In genomic region chrIII:5769726-5770235, ce11 we compare ENCODE assay signal across 2 worm cellular contexts.
A peak's percentile ranks its signal among the peaks of the same experiment; 100 is the strongest.
TF ChIP-seq lines count a peak whose summit lies in the region.

Gene cutl-23 (plus strand): TSS chrIII:5770185.

TF ChIP-seq in whole organism, L1 larva, 84 proteins besides CTCF, POLR2A, EP300 and RAD21 (continued from another document):
- no peak for TF ChIP-seq C34B4.2 (tag; optimal IDR thresholded peaks at IDR 0.05; lab: Kevin White, UChicago)
- peak in 1 of 3 experiments; percentile 32 for TF ChIP-seq dpl-1 (GFP tag; optimal IDR thresholded peaks at IDR 0.05; lab: Kevin White, UChicago)
- TF ChIP-seq pqm-1 (tag; optimal IDR thresholded peaks at IDR 0.05; lab: Kevin White, UChicago) = no peak

TF ChIP-seq in whole organism, young adult, 124 proteins besides CTCF, POLR2A, EP300 and RAD21 (continued from another document):
- TF ChIP-seq cebp-1 (GFP tag; IDR thresholded peaks at IDR 0.05; lab: Robert Waterston, UW) (no peak), cebp-1 (tag; optimal IDR thresholded peaks at IDR 0.05; lab: Kevin White, UChicago) (no peak), rpc-1 (optimal IDR thresholded peaks at IDR 0.05; lab: Kevin White, UChicago) (peak; percentile 89), rpc-1 (tag; optimal IDR thresholded peaks at IDR 0.05; lab: Kevin White, UChicago) (peak; percentile 88), ceh-91 (GFP tag; IDR thresholded peaks at IDR 0.05; lab: Robert Waterston, UW) (no peak), ztf-18 (tag; optimal IDR thresholded peaks at IDR 0.05; lab: Kevin White, UChicago) (peak; percentile 77), lin-26 (GFP tag; IDR thresholded peaks at IDR 0.05; lab: Robert Waterston, UW) (peak; percentile 90), ztf-3 (GFP tag; optimal IDR thresholded peaks at IDR 0.05; lab: Kevin White, UChicago) (no peak), ZK185.1 (tag; optimal IDR thresholded peaks at IDR 0.05; lab: Kevin White, UChicago; ENCODE audit: poor library complexity, severe bottlenecking) (peak; percentile 64), ceh-27 (GFP tag; optimal IDR thresholded peaks at IDR 0.05; lab: Kevin White, UChicago) (peak; percentile 13), attf-3 (GFP tag; conservative IDR thresholded peaks at IDR 0.05; lab: Robert Waterston, UW) (0 out of 2 replicates have a peak, but pooled peaks have one; percentile 41), ceh-79 (tag; optimal IDR thresholded peaks at IDR 0.05; lab: Kevin White, UChicago) (no peak), athp-1 (tag; optimal IDR thresholded peaks at IDR 0.05; lab: Kevin White, UChicago) (peak; percentile 61), B0019.2 (GFP tag; conservative IDR thresholded peaks at IDR 0.05; lab: Robert Waterston, UW) (no peak), ekl-4 (GFP tag; IDR thresholded peaks at IDR 0.05; lab: Robert Waterston, UW) (peak; percentile 66; the same call in 1 of the 2 replicates), ama-1 (optimal IDR thresholded peaks at IDR 0.05; lab: Kevin White, UChicago) (no peak), ama-1 (GFP tag; optimal IDR thresholded peaks at IDR 0.05; lab: Kevin White, UChicago) (peak; percentile 61 to 74), efl-1 (GFP tag; optimal IDR thresholded peaks at IDR 0.05; lab: Kevin White, UChicago) (no peak), unc-130 (GFP tag; optimal IDR thresholded peaks at IDR 0.05; lab: Kevin White, UChicago) (peak; percentile 34), lin-40 (tag; optimal IDR thresholded peaks at IDR 0.05; lab: Kevin White, UChicago) (no peak), lin-54 (GFP tag; optimal IDR thresholded peaks at IDR 0.05; lab: Kevin White, UChicago) (peak; percentile 53), attf-5 (GFP tag; optimal IDR thresholded peaks at IDR 0.05; lab: Kevin White, UChicago) (peak; percentile 44), B0261.1 (tag; optimal IDR thresholded peaks at IDR 0.05; lab: Kevin White, UChicago) (peak; percentile 87), mcd-1 (GFP tag; IDR thresholded peaks at IDR 0.05; lab: Robert Waterston, UW) (0 out of 2 replicates have a peak, but pooled peaks have one; percentile 19), pha-4 (tag; optimal IDR thresholded peaks at IDR 0.05; lab: Kevin White, UChicago) (no peak), F39B2.1 (GFP tag; IDR thresholded peaks at IDR 0.05; lab: Robert Waterston, UW) (0 out of 2 replicates have a peak, but pooled peaks have one; percentile 39), nhr-179 (tag; optimal IDR thresholded peaks at IDR 0.05; lab: Kevin White, UChicago) (peak; percentile 20), F49E8.2 (tag; optimal IDR thresholded peaks at IDR 0.05; lab: Kevin White, UChicago; ENCODE audit: insufficient read depth) (no peak), ztf-28 (GFP tag; IDR thresholded peaks at IDR 0.05; lab: Robert Waterston, UW) (no peak), ceh-40 (GFP tag; IDR thresholded peaks at IDR 0.05; lab: Robert Waterston, UW) (no peak), nhr-27 (tag; optimal IDR thresholded peaks at IDR 0.05; lab: Kevin White, UChicago) (no peak), K11D2.4 (GFP tag; IDR thresholded peaks at IDR 0.05; lab: Robert Waterston, UW) (no peak), somi-1 (GFP tag; optimal IDR thresholded peaks at IDR 0.05; lab: Kevin White, UChicago) (no peak), egl-44 (GFP tag; IDR thresholded peaks at IDR 0.05; lab: Robert Waterston, UW) (no peak), lir-1 (GFP tag; conservative IDR thresholded peaks at IDR 0.05; lab: Robert Waterston, UW) (no peak), ztf-25 (GFP tag; IDR thresholded peaks at IDR 0.05; lab: Robert Waterston, UW) (peak; percentile 70; the same call in 1 of the 2 replicates), lsl-1 (GFP tag; optimal IDR thresholded peaks at IDR 0.05; lab: Kevin White, UChicago) (peak; percentile 15), lin-35 (GFP tag; optimal IDR thresholded peaks at IDR 0.05; lab: Kevin White, UChicago) (peak in 1 of 3 experiments; percentile 31), let-607 (tag; optimal IDR thresholded peaks at IDR 0.05; lab: Kevin White, UChicago) (peak in 1 of 2 experiments; percentile 3), sea-2 (GFP tag; IDR thresholded peaks at IDR 0.05; lab: Robert Waterston, UW) (no peak), atf-7 (tag; optimal IDR thresholded peaks at IDR 0.05; lab: Kevin White, UChicago) (peak; percentile 22), rec-8 (tag; optimal IDR thresholded peaks at IDR 0.05; lab: Kevin White, UChicago) (peak; percentile 55 to 71), mxl-1 (tag; optimal IDR thresholded peaks at IDR 0.05; lab: Kevin White, UChicago) (peak; percentile 41), pbrm-1 (GFP tag; IDR thresholded peaks at IDR 0.05; lab: Robert Waterston, UW) (peak; percentile 59; the same call in 1 of the 2 replicates), F37B4.10 (GFP tag; IDR thresholded peaks at IDR 0.05; lab: Robert Waterston, UW) (no peak), B0336.3 (GFP tag; IDR thresholded peaks at IDR 0.05; lab: Robert Waterston, UW) (no peak), nhr-90 (tag; optimal IDR thresholded peaks at IDR 0.05; lab: Kevin White, UChicago) (peak; percentile 73), mes-4 (tag; optimal IDR thresholded peaks at IDR 0.05; lab: Kevin White, UChicago) (peak; percentile 1), dox-1 (GFP tag; IDR thresholded peaks at IDR 0.05; lab: Robert Waterston, UW) (peak; percentile 64; the same call in 1 of the 2 replicates), repo-1 (tag; optimal IDR thresholded peaks at IDR 0.05; lab: Kevin White, UChicago) (no peak), snpc-4 (GFP tag; optimal IDR thresholded peaks at IDR 0.05; lab: Kevin White, UChicago) (no peak), snpc-4 (tag; optimal IDR thresholded peaks at IDR 0.05; lab: Kevin White, UChicago) (peak in 2 of 4 experiments; percentile 16 to 37), nhr-120 (GFP tag; IDR thresholded peaks at IDR 0.05; lab: Robert Waterston, UW) (no peak), hlh-12 (tag; optimal IDR thresholded peaks at IDR 0.05; lab: Kevin White, UChicago) (peak; percentile 26)
